Worm (Caenorhabditis elegans) whole organism, late embryonic: ENCODE results near the gene ceh-58.

ENCODE experiments used
- ama-1 ChIP-seq: fragments of 150-350 bp; optimal IDR thresholded peaks from 2 replicates; lab custom pipeline; 2014
- elt-2 ChIP-seq: sonication (generic microtip); optimal IDR thresholded peaks from 2 replicates; lab custom pipeline; 2016; ENCODE audit warnings: missing genetic modification reagents, missing genetic modification characterization, missing compliant biosample characterization
- nfya-1 ChIP-seq: sonication (generic microtip); optimal IDR thresholded peaks from 2 replicates; lab custom pipeline; 2017; ENCODE audit warnings: missing genetic modification characterization, mild to moderate bottlenecking, missing compliant biosample characterization, antibody characterized with exemption, moderate library complexity
- pha-4 ChIP-seq: fragments of 150-350 bp; optimal IDR thresholded peaks from 2 replicates; lab custom pipeline; 2018; ENCODE audit warnings: missing biosample characterization, missing genetic modification reagents, missing genetic modification characterization
- pqm-1 ChIP-seq: sonication (generic microtip); optimal IDR thresholded peaks from 2 replicates; lab custom pipeline; 2016; ENCODE audit warnings: missing genetic modification characterization, missing compliant biosample characterization
- ref-2 ChIP-seq: sonication (generic microtip); optimal IDR thresholded peaks from 2 replicates; lab custom pipeline; 2016; ENCODE audit warnings: missing genetic modification characterization, missing compliant biosample characterization
- unc-42 ChIP-seq: sonication (generic microtip); optimal IDR thresholded peaks from 2 replicates; lab custom pipeline; 2016; ENCODE audit warnings: missing genotype, missing genetic modification characterization, missing compliant biosample characterization

- TF ChIP-seq pha-4 (tag; lab: Kevin White, UChicago), result no peak
- no peak for TF ChIP-seq pqm-1 (tag; lab: Kevin White, UChicago)
- TF ChIP-seq elt-2 (tag; lab: Kevin White, UChicago), result no peak
- no peak for TF ChIP-seq ama-1
- no peak for TF ChIP-seq unc-42
- TF ChIP-seq nfya-1, result no peak
- no peak for TF ChIP-seq ref-2
Measured at ce11 chrII:10379546-10379945, 10.1 kb upstream of the ceh-58 start.
